Fruit fly (Drosophila melanogaster): ENCODE data around the gene ich.
A peak's percentile ranks its signal among the peaks of the same experiment; 100 is the strongest.

DNA sequence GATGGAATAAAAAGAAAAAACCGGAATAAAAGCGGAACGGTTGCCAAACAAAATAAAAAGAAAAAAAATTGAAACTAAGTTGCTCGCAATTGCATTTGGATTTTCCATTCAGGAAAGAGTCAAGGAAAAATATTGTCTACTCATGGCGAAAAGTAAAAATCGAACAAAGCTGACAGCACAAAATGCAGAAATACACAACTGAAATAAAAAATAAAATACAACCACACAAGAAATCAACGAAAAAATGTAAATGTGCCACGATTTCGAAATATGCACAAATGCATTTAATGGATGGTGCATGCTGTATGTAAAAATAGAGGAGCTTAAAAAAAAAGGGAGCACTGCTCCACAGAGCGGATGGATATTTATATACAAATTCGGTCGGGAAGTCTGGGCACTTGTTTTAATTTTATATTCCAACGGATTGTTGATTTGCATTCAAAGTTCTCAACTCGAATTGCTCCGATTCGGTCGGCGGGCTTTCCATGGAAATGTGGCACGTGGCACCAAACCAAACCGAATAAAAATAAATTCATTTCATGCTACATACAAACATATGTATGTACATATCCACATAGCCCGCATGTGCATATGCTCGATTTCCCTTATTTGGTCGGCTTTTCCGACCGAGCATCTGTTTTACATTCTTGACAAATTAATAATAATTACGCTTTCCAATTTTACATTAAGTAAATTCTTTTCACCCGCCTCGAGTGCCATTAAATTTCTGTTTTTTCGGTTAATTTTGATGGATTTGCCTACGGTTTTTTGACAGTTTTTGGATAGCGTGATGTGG is 47.1 kb downstream of the ich start:
- TF ChIP-seq CG7045 (GFP tag; optimal IDR thresholded peaks at IDR 0.05) = no peak
- no peak for TF ChIP-seq ovo (GFP tag; optimal IDR thresholded peaks at IDR 0.05)
- TF ChIP-seq CG11617 (GFP tag; optimal IDR thresholded peaks at IDR 0.05) = no peak
- no peak for TF ChIP-seq CG1620 (GFP tag; optimal IDR thresholded peaks at IDR 0.05)
- no peak for TF ChIP-seq cic (GFP tag; optimal IDR thresholded peaks at IDR 0.05)
- no peak for TF ChIP-seq CG7101 (tag; optimal IDR thresholded peaks at IDR 0.05)
- peak; percentile 91 for TF ChIP-seq tj (GFP tag; optimal IDR thresholded peaks at IDR 0.05)
- no peak for TF ChIP-seq kay (GFP tag; ENCODE audit: borderline replicate concordance)
- no peak for TF ChIP-seq cnc (optimal IDR thresholded peaks at IDR 0.05)
- no peak for TF ChIP-seq pad (GFP tag; optimal IDR thresholded peaks at IDR 0.05)
